Fruit fly (Drosophila melanogaster) whole organism, embryonic: ENCODE measurements around the gene CG17343.

Source experiments
- Aef1 ChIP-seq: fragments of 200-800 bp; sonication (Bioruptor generic); IDR thresholded peaks from 3 replicates; pipeline ENCODE4 v1.3.6; 2022; ENCODE audit warnings: missing biosample characterization, missing genetic modification characterization
- Atf-2 ChIP-seq: fragments of 200-800 bp; sonication (Bioruptor generic); optimal IDR thresholded peaks from 2 replicates; lab custom pipeline; 2016; ENCODE audit warnings: missing biosample characterization, missing genetic modification characterization
- BEAF-32 ChIP-seq: fragments of 200-800 bp; sonication (Bioruptor generic); optimal IDR thresholded peaks from 3 replicates; lab custom pipeline; 2017; ENCODE audit warnings: missing biosample characterization, missing genetic modification characterization, mild to moderate bottlenecking, moderate library complexity, missing genetic modification reagents
- CG10147 ChIP-seq: fragments of 200-800 bp; sonication (Bioruptor generic); optimal IDR thresholded peaks from 2 replicates; lab custom pipeline; 2019; ENCODE audit warnings: missing biosample characterization, mild to moderate bottlenecking, missing genetic modification characterization, moderate library complexity
- CG10267 ChIP-seq: fragments of 200-800 bp; sonication (Bioruptor generic); optimal IDR thresholded peaks from 2 replicates; lab custom pipeline; 2018; ENCODE audit warnings: missing biosample characterization, mild to moderate bottlenecking, missing genetic modification characterization, moderate library complexity
- CG10462 ChIP-seq: fragments of 200-800 bp; sonication (Bioruptor generic); optimal IDR thresholded peaks from 2 replicates; lab custom pipeline; 2016; ENCODE audit warnings: missing biosample characterization, missing genetic modification characterization
- CG12391 ChIP-seq: fragments of 200-800 bp; sonication (Bioruptor generic); optimal IDR thresholded peaks from 3 replicates; lab custom pipeline; 2018; ENCODE audit warnings: missing biosample characterization, mild to moderate bottlenecking, missing genetic modification characterization, moderate library complexity
- CG14441 ChIP-seq: fragments of 200-800 bp; sonication (Bioruptor generic); IDR thresholded peaks from 2 replicates; pipeline ENCODE4 v1.3.6; 2022; ENCODE audit warnings: missing biosample characterization, missing genetic modification characterization
- CG15073 ChIP-seq: fragments of 200-800 bp; sonication (Bioruptor generic); optimal IDR thresholded peaks from 2 replicates; lab custom pipeline; 2016; ENCODE audit warnings: missing biosample characterization, missing genetic modification characterization
- CG17359 ChIP-seq: fragments of 200-800 bp; sonication (Bioruptor generic); optimal IDR thresholded peaks from 3 replicates; lab custom pipeline; 2018; ENCODE audit warnings: missing biosample characterization, mild to moderate bottlenecking, missing genetic modification characterization, moderate library complexity
- CG17912 ChIP-seq: fragments of 200-800 bp; sonication (Bioruptor generic); optimal IDR thresholded peaks from 2 replicates; lab custom pipeline; 2018; ENCODE audit warnings: missing biosample characterization, mild to moderate bottlenecking, missing genetic modification characterization
- CG2116 ChIP-seq: fragments of 200-800 bp; sonication (Bioruptor generic); optimal IDR thresholded peaks from 3 replicates; lab custom pipeline; 2018; ENCODE audit warnings: missing biosample characterization, mild to moderate bottlenecking, missing genetic modification characterization
- CG2199 ChIP-seq: fragments of 200-800 bp; sonication (Bioruptor generic); IDR thresholded peaks from 3 replicates; pipeline ENCODE4 v1.3.6; 2022; ENCODE audit warnings: missing biosample characterization, missing genetic modification characterization
- CG31388 ChIP-seq: fragments of 200-800 bp; sonication (Bioruptor generic); optimal IDR thresholded peaks from 2 replicates; lab custom pipeline; 2016; ENCODE audit warnings: missing biosample characterization, missing genetic modification characterization
- CG34376 ChIP-seq: fragments of 200-800 bp; sonication (Bioruptor generic); optimal IDR thresholded peaks from 2 replicates; lab custom pipeline; 2018; ENCODE audit warnings: missing biosample characterization, mild to moderate bottlenecking, missing genetic modification characterization
- CG43689 ChIP-seq: fragments of 200-800 bp; sonication (Bioruptor generic); IDR thresholded peaks from 2 replicates; pipeline ENCODE4 v1.3.6; 2022; ENCODE audit warnings: missing biosample characterization, missing genetic modification characterization
- CG8089 ChIP-seq: fragments of 200-800 bp; sonication (Bioruptor generic); optimal IDR thresholded peaks from 3 replicates; lab custom pipeline; 2016; ENCODE audit warnings: missing biosample characterization, missing genetic modification characterization
- Dbx ChIP-seq: fragments of 200-800 bp; sonication (Bioruptor generic); IDR thresholded peaks from 3 replicates; pipeline ENCODE4 v1.3.6; 2022; ENCODE audit warnings: missing biosample characterization, missing genetic modification characterization
- E2f1 ChIP-seq: fragments of 200-800 bp; sonication (Bioruptor generic); IDR thresholded peaks from 2 replicates; pipeline ENCODE4 v1.3.6; 2022; ENCODE audit warnings: missing biosample characterization, missing genetic modification characterization
- Elba2 ChIP-seq: fragments of 200-800 bp; sonication (Bioruptor generic); optimal IDR thresholded peaks from 3 replicates; lab custom pipeline; 2016; ENCODE audit warnings: missing biosample characterization, missing genetic modification characterization
- H2.0 ChIP-seq: fragments of 200-800 bp; sonication (Bioruptor generic); IDR thresholded peaks from 2 replicates; pipeline ENCODE4 v1.3.6; 2022; ENCODE audit warnings: missing biosample characterization, missing genetic modification characterization
- HHEX ChIP-seq: fragments of 200-800 bp; sonication (Bioruptor generic); optimal IDR thresholded peaks from 3 replicates; lab custom pipeline; 2017; ENCODE audit warnings: missing biosample characterization, mild to moderate bottlenecking, missing genetic modification characterization, missing genetic modification reagents
- HLH4C ChIP-seq: fragments of 200-800 bp; sonication (Bioruptor generic); IDR thresholded peaks from 3 replicates; pipeline ENCODE4 v1.3.6; 2022; ENCODE audit warnings: missing biosample characterization, missing genetic modification characterization; ENCODE audit not compliant: partially characterized antibody
- Hey ChIP-seq: fragments of 200-800 bp; sonication (Bioruptor generic); optimal IDR thresholded peaks from 3 replicates; lab custom pipeline; 2018; ENCODE audit warnings: missing biosample characterization, mild to moderate bottlenecking, missing genetic modification characterization
- Hmr ChIP-seq: fragments of 200-800 bp; sonication (Bioruptor generic); optimal IDR thresholded peaks from 3 replicates; lab custom pipeline; 2017; ENCODE audit warnings: mild to moderate bottlenecking, missing biosample characterization, missing genetic modification reagents, missing genetic modification characterization
- Meics ChIP-seq: fragments of 200-800 bp; sonication (Bioruptor generic); optimal IDR thresholded peaks from 2 replicates; lab custom pipeline; 2017; ENCODE audit warnings: missing biosample characterization, mild to moderate bottlenecking, missing genetic modification characterization
- Myb ChIP-seq: fragments of 200-800 bp; sonication (Bioruptor generic); optimal IDR thresholded peaks from 2 replicates; lab custom pipeline; 2016; ENCODE audit warnings: missing biosample characterization, missing genetic modification characterization
- Oli ChIP-seq: fragments of 200-800 bp; sonication (Bioruptor generic); optimal IDR thresholded peaks from 2 replicates; lab custom pipeline; 2018; ENCODE audit warnings: missing biosample characterization, mild to moderate bottlenecking, missing genetic modification characterization, moderate library complexity
- Ravus ChIP-seq: fragments of 200-800 bp; sonication (Bioruptor generic); IDR thresholded peaks from 2 replicates; pipeline ENCODE4 v1.3.6; 2022; ENCODE audit warnings: missing biosample characterization, missing genetic modification characterization
- Sry-β ChIP-seq: fragments of 200-800 bp; sonication (Bioruptor generic); optimal IDR thresholded peaks from 2 replicates; lab custom pipeline; 2018; ENCODE audit warnings: missing biosample characterization, mild to moderate bottlenecking, missing genetic modification characterization, moderate library complexity
- ac ChIP-seq: fragments of 200-800 bp; sonication (Bioruptor generic); optimal IDR thresholded peaks from 3 replicates; lab custom pipeline; 2017; ENCODE audit warnings: missing biosample characterization, mild to moderate bottlenecking, missing genetic modification characterization
- aop ChIP-seq: fragments of 200-800 bp; sonication (Bioruptor generic); IDR thresholded peaks from 2 replicates; pipeline ENCODE4 v1.3.6; 2022; ENCODE audit warnings: missing biosample characterization, missing genetic modification characterization
- bab2 ChIP-seq: fragments of 200-800 bp; sonication (Bioruptor generic); optimal IDR thresholded peaks from 2 replicates; lab custom pipeline; 2016; ENCODE audit warnings: missing biosample characterization, missing genetic modification characterization
- cas ChIP-seq: fragments of 200-800 bp; sonication (Bioruptor generic); IDR thresholded peaks from 2 replicates; pipeline ENCODE4 v1.3.6; 2022; ENCODE audit warnings: missing biosample characterization, missing genetic modification characterization
- crp ChIP-seq, 2 experiments: fragments of 200-800 bp; sonication (Bioruptor generic); optimal IDR thresholded peaks; 2 replicates in 1 of 2; 3 replicates in 1 of 2; lab custom pipeline; 2017; ENCODE audit warnings: missing biosample characterization in 2 of 2, missing genetic modification characterization in 2 of 2, mild to moderate bottlenecking in 1 of 2, moderate library complexity in 1 of 2
- emc ChIP-seq: fragments of 200-800 bp; sonication (Bioruptor generic); optimal IDR thresholded peaks from 2 replicates; lab custom pipeline; 2016; ENCODE audit warnings: missing biosample characterization, missing genetic modification characterization
- fru ChIP-seq: fragments of >200 bp; optimal IDR thresholded peaks from 2 replicates; lab custom pipeline; 2017
- gcm2 ChIP-seq: fragments of 200-800 bp; sonication (Bioruptor generic); optimal IDR thresholded peaks from 2 replicates; lab custom pipeline; 2016; ENCODE audit warnings: missing biosample characterization, missing genetic modification characterization
- grn ChIP-seq: fragments of 200-800 bp; sonication (Bioruptor generic); optimal IDR thresholded peaks from 3 replicates; lab custom pipeline; 2017; ENCODE audit warnings: missing biosample characterization, missing genetic modification characterization
- klu ChIP-seq: fragments of 200-800 bp; sonication (Bioruptor generic); IDR thresholded peaks from 2 replicates; pipeline ENCODE4 v1.3.6; 2022; ENCODE audit warnings: missing biosample characterization, missing genetic modification characterization
- lilli ChIP-seq: fragments of 200-800 bp; sonication (Bioruptor generic); optimal IDR thresholded peaks from 3 replicates; lab custom pipeline; 2016; ENCODE audit warnings: missing biosample characterization, missing genetic modification characterization
- odd ChIP-seq: fragments of 200-800 bp; sonication (Bioruptor generic); optimal IDR thresholded peaks from 2 replicates; lab custom pipeline; 2017; ENCODE audit warnings: missing biosample characterization, mild to moderate bottlenecking, missing genetic modification characterization
- ro ChIP-seq: fragments of 200-800 bp; sonication (Bioruptor generic); IDR thresholded peaks from 2 replicates; pipeline ENCODE4 v1.3.6; 2022; ENCODE audit warnings: missing biosample characterization, missing genetic modification characterization
- sim ChIP-seq: fragments of 200-800 bp; sonication (Bioruptor generic); IDR thresholded peaks from 2 replicates; pipeline ENCODE4 v1.3.6; 2022; ENCODE audit warnings: missing biosample characterization, missing genetic modification characterization
- slp2 ChIP-seq: fragments of 200-800 bp; sonication (Bioruptor generic); optimal IDR thresholded peaks from 2 replicates; lab custom pipeline; 2016; ENCODE audit warnings: missing biosample characterization, missing genetic modification characterization
- sob ChIP-seq: fragments of 200-800 bp; sonication (Bioruptor generic); IDR thresholded peaks from 2 replicates; pipeline ENCODE4 v1.3.6; 2022; ENCODE audit warnings: missing biosample characterization, missing genetic modification characterization
- stc ChIP-seq: fragments of 200-800 bp; sonication (Bioruptor generic); IDR thresholded peaks from 2 replicates; pipeline ENCODE4 v1.3.6; 2022; ENCODE audit warnings: missing biosample characterization, missing genetic modification characterization
- sug ChIP-seq: fragments of 200-800 bp; optimal IDR thresholded peaks from 2 replicates; lab custom pipeline; 2019; ENCODE audit warnings: missing biosample characterization, mild to moderate bottlenecking, missing genetic modification characterization, moderate library complexity
- tap ChIP-seq: fragments of 200-800 bp; optimal IDR thresholded peaks from 3 replicates; lab custom pipeline; 2019; ENCODE audit warnings: missing biosample characterization, mild to moderate bottlenecking, missing genetic modification characterization, moderate library complexity
- tna ChIP-seq: fragments of 200-800 bp; sonication (Bioruptor generic); IDR thresholded peaks from 2 replicates; pipeline ENCODE4 v1.3.6; 2022; ENCODE audit warnings: missing biosample characterization, missing genetic modification characterization; ENCODE audit not compliant: partially characterized antibody
- trh ChIP-seq: fragments of 200-800 bp; sonication (Bioruptor generic); optimal IDR thresholded peaks from 2 replicates; lab custom pipeline; 2016; ENCODE audit warnings: missing biosample characterization, missing genetic modification characterization

The CG17343 gene

DNA sequence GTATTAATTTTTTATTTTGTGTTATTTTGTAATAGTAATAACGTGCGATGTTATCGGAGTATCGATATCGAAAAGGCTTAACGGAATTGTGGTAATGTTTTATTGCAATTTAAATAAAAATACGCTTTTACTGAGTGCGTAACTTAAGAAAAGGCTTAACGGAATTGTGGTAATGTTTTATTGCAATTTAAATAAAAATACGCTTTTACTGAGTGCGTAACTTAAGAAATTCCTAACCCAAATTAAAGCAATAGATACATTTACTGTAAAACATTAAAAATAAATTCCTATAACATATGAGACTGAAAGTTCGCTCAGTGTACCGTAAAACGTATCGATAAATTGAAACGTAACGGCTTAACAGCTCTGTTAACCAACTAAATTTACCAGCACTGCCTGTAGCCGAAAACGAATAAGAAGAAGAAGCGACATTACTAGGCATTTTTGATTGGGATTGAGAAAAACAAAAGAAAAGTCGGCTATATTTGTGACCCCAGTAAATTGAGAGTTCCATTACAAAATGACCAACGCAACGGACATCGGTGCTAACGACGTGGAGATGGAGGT is 13.1 kb upstream of the CG17343 start, which contains the start of gene Rpn3 (continued):
- TF ChIP-seq sim (GFP tag; lab: Robert Waterston, UW) (0 out of 2 replicates have a peak, but pooled peaks have one; percentile 63), trh (GFP tag; lab: Kevin White, UChicago) (peak; percentile 71), Myb (GFP tag; lab: Kevin White, UChicago) (peak; percentile 73), CG2116 (peak; percentile 75), BEAF-32 (peak; percentile 70), H2.0 (GFP tag; lab: Robert Waterston, UW) (peak; percentile 87), HHEX (GFP tag; lab: Kevin White, UChicago) (peak; percentile 56), CG15073 (GFP tag; lab: Kevin White, UChicago) (peak; percentile 46), CG31388 (GFP tag; lab: Kevin White, UChicago) (peak; percentile 65), Aef1 (GFP tag; lab: Robert Waterston, UW) (peak; percentile 82), klu (GFP tag; lab: Robert Waterston, UW) (peak; percentile 68; the same call in 1 of the 2 replicates), bab2 (GFP tag; lab: Kevin White, UChicago) (peak; percentile 91), CG10462 (GFP tag; lab: Kevin White, UChicago) (peak; percentile 79), crp (GFP tag; optimal IDR thresholded peaks at IDR 0.05; lab: Kevin White, UChicago) (peak in 1 of 2 experiments; percentile 26), tna (peak; percentile 61), Hey (tag; lab: Kevin White, UChicago) (no peak), Dbx (GFP tag; lab: Robert Waterston, UW) (peak; percentile 88), CG14441 (GFP tag; lab: Robert Waterston, UW) (peak; percentile 86), Meics (GFP tag; lab: Kevin White, UChicago) (peak; percentile 76), slp2 (peak; percentile 73), sug (tag; lab: Kevin White, UChicago) (peak; percentile 66), sob (GFP tag; lab: Robert Waterston, UW) (peak; percentile 86), ac (no peak), CG2199 (GFP tag; lab: Robert Waterston, UW) (peak; percentile 82; the same call in 2 of the 3 replicates), Sry-β (GFP tag; lab: Kevin White, UChicago) (peak; percentile 29), Oli (peak; percentile 82), CG17359 (tag; lab: Kevin White, UChicago) (peak; percentile 86), lilli (GFP tag; lab: Kevin White, UChicago) (peak; percentile 91), Hmr (GFP tag; lab: Kevin White, UChicago) (peak; percentile 86), aop (GFP tag; lab: Robert Waterston, UW) (peak; percentile 49; the same call in 1 of the 2 replicates), HLH4C (GFP tag; lab: Robert Waterston, UW) (peak; percentile 72), Elba2 (GFP tag; lab: Kevin White, UChicago) (no peak), Ravus (peak; percentile 55; the same call in 1 of the 2 replicates), grn (GFP tag; lab: Kevin White, UChicago) (no peak), tap (tag; lab: Kevin White, UChicago) (peak; percentile 74), ro (peak; percentile 69), CG8089 (GFP tag; lab: Kevin White, UChicago) (peak; percentile 73), CG10267 (tag; lab: Kevin White, UChicago) (peak; percentile 92), Atf-2 (peak; percentile 79), cas (GFP tag; lab: Robert Waterston, UW) (peak; percentile 69), CG34376 (peak; percentile 9), CG17912 (GFP tag; lab: Kevin White, UChicago) (no peak), fru (lab: Kevin White, UChicago) (no peak), CG12391 (tag; lab: Kevin White, UChicago) (peak; percentile 93), stc (GFP tag; lab: Robert Waterston, UW) (peak; percentile 73), odd (GFP tag; lab: Kevin White, UChicago) (no peak), CG43689 (GFP tag; lab: Robert Waterston, UW) (peak; percentile 62), gcm2 (GFP tag; lab: Kevin White, UChicago) (peak; percentile 47), emc (GFP tag; lab: Kevin White, UChicago) (no peak), CG10147 (peak; percentile 46), E2f1 (peak; percentile 85)
